Fruit fly (Drosophila melanogaster) whole organism, embryonic: ENCODE results near the gene ND-13A.

Source experiments
- Abd-B ChIP-seq: fragments of 200-800 bp; sonication (Bioruptor generic); optimal IDR thresholded peaks from 2 replicates; lab custom pipeline; 2018; ENCODE audit warnings: missing biosample characterization, mild to moderate bottlenecking, missing genetic modification characterization, moderate library complexity
- Antp ChIP-seq: fragments of 200-800 bp; sonication (Bioruptor generic); optimal IDR thresholded peaks from 3 replicates; lab custom pipeline; 2016; ENCODE audit warnings: missing biosample characterization, missing genetic modification characterization
- C15 ChIP-seq: fragments of 200-800 bp; sonication (Bioruptor generic); IDR thresholded peaks from 3 replicates; pipeline ENCODE4 v1.3.6; 2022; ENCODE audit warnings: missing biosample characterization, missing genetic modification characterization
- CG1024 ChIP-seq: fragments of 200-800 bp; sonication (Bioruptor generic); IDR thresholded peaks from 2 replicates; pipeline ENCODE4 v1.3.6; 2022; ENCODE audit warnings: missing biosample characterization, missing genetic modification characterization
- CG14965 ChIP-seq: fragments of 200-800 bp; sonication (Bioruptor generic); optimal IDR thresholded peaks from 2 replicates; lab custom pipeline; 2016; ENCODE audit warnings: missing biosample characterization, missing genetic modification characterization, borderline replicate concordance
- CG1529 ChIP-seq: fragments of 200-800 bp; sonication (Bioruptor generic); optimal IDR thresholded peaks from 3 replicates; lab custom pipeline; 2018; ENCODE audit warnings: missing biosample characterization, missing genetic modification characterization
- CG1602 ChIP-seq: fragments of 200-800 bp; sonication (Bioruptor generic); optimal IDR thresholded peaks from 3 replicates; lab custom pipeline; 2016; ENCODE audit warnings: missing biosample characterization, missing genetic modification characterization
- CG16779 ChIP-seq: fragments of 200-800 bp; sonication (Bioruptor generic); IDR thresholded peaks from 2 replicates; pipeline ENCODE4 v1.3.6; 2022; ENCODE audit warnings: missing biosample characterization, missing genetic modification characterization
- CG17361 ChIP-seq: fragments of 200-800 bp; sonication (Bioruptor generic); IDR thresholded peaks from 3 replicates; pipeline ENCODE4 v1.3.6; 2022; ENCODE audit warnings: missing biosample characterization, missing genetic modification characterization
- CG17802 ChIP-seq: fragments of 200-800 bp; sonication (Bioruptor generic); optimal IDR thresholded peaks from 2 replicates; lab custom pipeline; 2018; ENCODE audit warnings: missing biosample characterization, mild to moderate bottlenecking, missing genetic modification characterization, moderate library complexity
- CG17829 ChIP-seq: fragments of 200-800 bp; optimal IDR thresholded peaks from 2 replicates; lab custom pipeline; 2019; ENCODE audit warnings: missing biosample characterization, mild to moderate bottlenecking, missing genetic modification characterization, moderate library complexity
- CG1792 ChIP-seq: fragments of 200-800 bp; sonication (Bioruptor generic); optimal IDR thresholded peaks from 2 replicates; lab custom pipeline; 2016; ENCODE audit warnings: missing biosample characterization, missing genetic modification characterization
- CG33213 ChIP-seq: fragments of 200-800 bp; sonication (Bioruptor generic); optimal IDR thresholded peaks from 3 replicates; lab custom pipeline; 2016; ENCODE audit warnings: missing biosample characterization, missing genetic modification characterization
- CG33557 ChIP-seq: fragments of 200-800 bp; sonication (Bioruptor generic); optimal IDR thresholded peaks from 2 replicates; lab custom pipeline; 2019; ENCODE audit warnings: missing biosample characterization, mild to moderate bottlenecking, missing genetic modification characterization, moderate library complexity
- CG42726 ChIP-seq: fragments of 200-800 bp; sonication (Bioruptor generic); IDR thresholded peaks from 2 replicates; pipeline ENCODE4 v1.3.6; 2022; ENCODE audit warnings: missing biosample characterization, missing genetic modification characterization; ENCODE audit not compliant: partially characterized antibody
- CG4404 ChIP-seq: fragments of 200-800 bp; sonication (Bioruptor generic); IDR thresholded peaks from 2 replicates; pipeline ENCODE4 v1.3.6; 2022; ENCODE audit warnings: missing biosample characterization, missing genetic modification characterization
- CG4730 ChIP-seq: fragments of 200-800 bp; sonication (Bioruptor generic); IDR thresholded peaks from 2 replicates; pipeline ENCODE4 v1.3.6; 2022; ENCODE audit warnings: missing biosample characterization, missing genetic modification characterization
- CG6254 ChIP-seq: fragments of 200-800 bp; sonication (Bioruptor generic); optimal IDR thresholded peaks from 3 replicates; lab custom pipeline; 2017; ENCODE audit warnings: mild to moderate bottlenecking, missing biosample characterization, missing genetic modification reagents, missing genetic modification characterization
- CG6683 ChIP-seq: fragments of 200-800 bp; sonication (Bioruptor generic); optimal IDR thresholded peaks from 2 replicates; lab custom pipeline; 2017; ENCODE audit warnings: missing biosample characterization, mild to moderate bottlenecking, missing genetic modification characterization, missing genetic modification reagents
- CG6689 ChIP-seq: fragments of 200-800 bp; sonication (Bioruptor generic); IDR thresholded peaks from 2 replicates; pipeline ENCODE4 v1.3.6; 2022; ENCODE audit warnings: missing biosample characterization, missing genetic modification characterization
- Deaf1 ChIP-seq: fragments of 200-800 bp; optimal IDR thresholded peaks from 3 replicates; lab custom pipeline; 2019; ENCODE audit warnings: missing biosample characterization, mild to moderate bottlenecking, missing genetic modification characterization, moderate library complexity
- Doc2 ChIP-seq: fragments of 200-800 bp; sonication (Bioruptor generic); IDR thresholded peaks from 2 replicates; pipeline ENCODE4 v1.3.6; 2022; ENCODE audit warnings: missing biosample characterization, missing genetic modification characterization
- Eip74EF ChIP-seq, 2 experiments: fragments of 200-800 bp in 1 of 2; fragments of >200 bp in 1 of 2; sonication (Bioruptor generic) in 1 of 2; optimal IDR thresholded peaks; 2 replicates each; lab custom pipeline; 2017 to 2019; ENCODE audit warnings: missing biosample characterization in 2 of 2, missing genetic modification characterization in 2 of 2, mild to moderate bottlenecking in 1 of 2, moderate library complexity in 1 of 2
- H15 ChIP-seq: fragments of 200-800 bp; sonication (Bioruptor generic); IDR thresholded peaks from 3 replicates; pipeline ENCODE4 v1.3.6; 2022; ENCODE audit warnings: missing biosample characterization, missing genetic modification characterization
- H2.0 ChIP-seq: fragments of 200-800 bp; sonication (Bioruptor generic); IDR thresholded peaks from 2 replicates; pipeline ENCODE4 v1.3.6; 2022; ENCODE audit warnings: missing biosample characterization, missing genetic modification characterization
- HHEX ChIP-seq: fragments of 200-800 bp; sonication (Bioruptor generic); optimal IDR thresholded peaks from 3 replicates; lab custom pipeline; 2017; ENCODE audit warnings: missing biosample characterization, mild to moderate bottlenecking, missing genetic modification characterization, missing genetic modification reagents
- Hmx ChIP-seq: fragments of 200-800 bp; sonication (Bioruptor generic); optimal IDR thresholded peaks from 2 replicates; lab custom pipeline; 2016; ENCODE audit warnings: missing biosample characterization, missing genetic modification characterization
- Lhr ChIP-seq: fragments of 200-800 bp; sonication (Bioruptor generic); optimal IDR thresholded peaks from 3 replicates; lab custom pipeline; 2017; ENCODE audit warnings: mild to moderate bottlenecking, missing biosample characterization, missing genetic modification reagents, missing genetic modification characterization
- Max ChIP-seq: fragments of 200-800 bp; sonication (Bioruptor generic); optimal IDR thresholded peaks from 2 replicates; lab custom pipeline; 2016; ENCODE audit warnings: missing biosample characterization, mild to moderate bottlenecking, missing genetic modification characterization
- Mrtf ChIP-seq: fragments of 200-800 bp; sonication (Bioruptor generic); IDR thresholded peaks from 3 replicates; pipeline ENCODE4 v1.3.6; 2022; ENCODE audit warnings: missing biosample characterization, missing genetic modification characterization
- Ptx1 ChIP-seq: fragments of 200-800 bp; sonication (Bioruptor generic); IDR thresholded peaks from 2 replicates; pipeline ENCODE4 v1.3.6; 2022; ENCODE audit warnings: missing biosample characterization, missing genetic modification characterization
- Rfx ChIP-seq: fragments of 200-800 bp; sonication (Bioruptor generic); IDR thresholded peaks from 2 replicates; pipeline ENCODE4 v1.3.6; 2022; ENCODE audit warnings: missing biosample characterization, missing genetic modification characterization
- Rx ChIP-seq: fragments of 200-800 bp; sonication (Bioruptor generic); IDR thresholded peaks from 2 replicates; pipeline ENCODE4 v1.3.6; 2022; ENCODE audit warnings: missing biosample characterization, missing genetic modification characterization
- Usf ChIP-seq: fragments of 200-800 bp; sonication (Bioruptor generic); optimal IDR thresholded peaks from 2 replicates; lab custom pipeline; 2017; ENCODE audit warnings: missing genotype, missing biosample characterization, missing genetic modification characterization
- ac ChIP-seq: fragments of 200-800 bp; sonication (Bioruptor generic); optimal IDR thresholded peaks from 3 replicates; lab custom pipeline; 2017; ENCODE audit warnings: missing biosample characterization, mild to moderate bottlenecking, missing genetic modification characterization
- az2 ChIP-seq: fragments of 200-800 bp; sonication (Bioruptor generic); optimal IDR thresholded peaks from 3 replicates; lab custom pipeline; 2016; ENCODE audit warnings: missing biosample characterization, missing genetic modification characterization
- bbx ChIP-seq: fragments of 200-800 bp; sonication (Bioruptor generic); IDR thresholded peaks from 2 replicates; pipeline ENCODE4 v1.3.6; 2022; ENCODE audit warnings: missing biosample characterization, missing genetic modification characterization; ENCODE audit not compliant: partially characterized antibody
- br ChIP-seq: fragments of >200 bp; optimal IDR thresholded peaks from 2 replicates; lab custom pipeline; 2017
- cato ChIP-seq: fragments of 200-800 bp; sonication (Bioruptor generic); optimal IDR thresholded peaks from 2 replicates; lab custom pipeline; 2016; ENCODE audit warnings: missing biosample characterization, missing genetic modification characterization, borderline replicate concordance
- dan ChIP-seq: fragments of 200-800 bp; sonication (Bioruptor generic); IDR thresholded peaks from 2 replicates; pipeline ENCODE4 v1.3.6; 2022; ENCODE audit warnings: missing biosample characterization, missing genetic modification characterization
- eyg ChIP-seq: fragments of 200-800 bp; sonication (Bioruptor generic); optimal IDR thresholded peaks from 3 replicates; lab custom pipeline; 2016; ENCODE audit warnings: missing biosample characterization, missing genetic modification characterization
- fu2 ChIP-seq: fragments of 200-800 bp; sonication (Bioruptor generic); optimal IDR thresholded peaks from 2 replicates; lab custom pipeline; 2016; ENCODE audit warnings: missing biosample characterization, missing genetic modification characterization
- grn ChIP-seq: fragments of 200-800 bp; sonication (Bioruptor generic); optimal IDR thresholded peaks from 3 replicates; lab custom pipeline; 2017; ENCODE audit warnings: missing biosample characterization, missing genetic modification characterization
- inv ChIP-seq: fragments of 200-800 bp; sonication (Bioruptor generic); IDR thresholded peaks from 2 replicates; pipeline ENCODE4 v1.3.6; 2022; ENCODE audit warnings: missing biosample characterization, missing genetic modification characterization; ENCODE audit not compliant: partially characterized antibody
- jigr1 ChIP-seq: fragments of 200-800 bp; sonication (Bioruptor generic); IDR thresholded peaks from 3 replicates; pipeline ENCODE4 v1.3.6; 2022; ENCODE audit warnings: missing biosample characterization, missing genetic modification characterization
- kni ChIP-seq: fragments of 200-800 bp; sonication (Bioruptor generic); optimal IDR thresholded peaks from 3 replicates; lab custom pipeline; 2017; ENCODE audit warnings: mild to moderate bottlenecking, missing biosample characterization, missing genetic modification reagents, missing genetic modification characterization
- mld ChIP-seq: fragments of 200-800 bp; sonication (Bioruptor generic); IDR thresholded peaks from 3 replicates; pipeline ENCODE4 v1.3.6; 2022; ENCODE audit warnings: missing biosample characterization, missing genetic modification characterization; ENCODE audit not compliant: partially characterized antibody
- shn ChIP-seq: fragments of 200-800 bp; sonication (Bioruptor generic); optimal IDR thresholded peaks from 3 replicates; lab custom pipeline; 2016; ENCODE audit warnings: missing biosample characterization, missing genetic modification characterization
- sima ChIP-seq: fragments of 200-800 bp; sonication (Bioruptor generic); optimal IDR thresholded peaks from 2 replicates; lab custom pipeline; 2016; ENCODE audit warnings: missing biosample characterization, missing genetic modification characterization
- ssp ChIP-seq: fragments of 200-800 bp; sonication (Bioruptor generic); IDR thresholded peaks from 2 replicates; pipeline ENCODE4 v1.3.6; 2022; ENCODE audit warnings: missing biosample characterization, missing genetic modification characterization
- trh ChIP-seq: fragments of 200-800 bp; sonication (Bioruptor generic); optimal IDR thresholded peaks from 2 replicates; lab custom pipeline; 2016; ENCODE audit warnings: missing biosample characterization, missing genetic modification characterization
- tup ChIP-seq: fragments of 200-800 bp; sonication (Bioruptor generic); optimal IDR thresholded peaks from 2 replicates; lab custom pipeline; 2016; ENCODE audit warnings: missing biosample characterization, mild to moderate bottlenecking, missing genetic modification characterization, moderate library complexity

Gene ND-13A

dm6 chr2L:5054953-5055352, 45.1 kb downstream of the ND-13A start, which contains the start of the genes CG14036 and His3.3A (continued):
- TF ChIP-seq CG14965 (GFP tag; lab: Kevin White, UChicago) (no peak), CG17361 (GFP tag; lab: Robert Waterston, UW) (peak; percentile 40; the same call in 1 of the 3 replicates), CG1792 (GFP tag; lab: Kevin White, UChicago) (no peak), tup (GFP tag; lab: Kevin White, UChicago) (no peak), Max (no peak), mld (GFP tag; lab: Robert Waterston, UW) (0 out of 3 replicates have a peak, but pooled peaks have one; percentile 41), HHEX (GFP tag; lab: Kevin White, UChicago) (peak; percentile 24), CG4404 (no peak), shn (GFP tag; lab: Kevin White, UChicago) (peak; percentile 21), Usf (GFP tag; lab: Kevin White, UChicago) (no peak), CG17802 (tag; lab: Kevin White, UChicago) (peak; percentile 6), trh (no peak), Abd-B (GFP tag; lab: Kevin White, UChicago) (no peak), sima (GFP tag; lab: Kevin White, UChicago) (no peak), H2.0 (GFP tag; lab: Robert Waterston, UW) (no peak), CG33213 (GFP tag; lab: Kevin White, UChicago) (no peak), H15 (GFP tag; lab: Robert Waterston, UW) (no peak), Antp (GFP tag; lab: Kevin White, UChicago) (no peak), CG6683 (GFP tag; lab: Kevin White, UChicago) (no peak), jigr1 (GFP tag; lab: Robert Waterston, UW) (no peak), Hmx (no peak), CG33557 (no peak), CG17829 (peak; percentile 56), CG6689 (GFP tag; lab: Robert Waterston, UW) (no peak), inv (GFP tag; lab: Robert Waterston, UW) (peak; percentile 43; the same call in 1 of the 2 replicates), CG42726 (GFP tag; lab: Robert Waterston, UW) (peak; percentile 59; the same call in 1 of the 2 replicates), fu2 (GFP tag; lab: Kevin White, UChicago) (no peak), Doc2 (GFP tag; lab: Robert Waterston, UW) (no peak), cato (no peak), CG16779 (GFP tag; lab: Robert Waterston, UW) (no peak), Mrtf (GFP tag; lab: Robert Waterston, UW) (no peak), CG1529 (GFP tag; lab: Kevin White, UChicago) (no peak), kni (GFP tag; lab: Kevin White, UChicago) (no peak), Eip74EF (GFP tag; optimal IDR thresholded peaks at IDR 0.05; lab: Kevin White, UChicago) (no peak), Deaf1 (tag; lab: Kevin White, UChicago) (no peak), CG6254 (GFP tag; lab: Kevin White, UChicago) (no peak), bbx (peak; percentile 60), br (lab: Kevin White, UChicago) (no peak), Ptx1 (no peak), CG1602 (GFP tag; lab: Kevin White, UChicago) (no peak), Rx (no peak), Rfx (GFP tag; lab: Robert Waterston, UW) (peak; percentile 42), ssp (peak; percentile 74), eyg (GFP tag; lab: Kevin White, UChicago) (no peak), grn (no peak), C15 (GFP tag; lab: Robert Waterston, UW) (no peak), Lhr (GFP tag; lab: Kevin White, UChicago) (no peak), ac (GFP tag; lab: Kevin White, UChicago) (no peak), CG1024 (GFP tag; lab: Robert Waterston, UW) (no peak; the same call in none of the 2 replicates), CG4730 (GFP tag; lab: Robert Waterston, UW) (no peak), dan (GFP tag; lab: Robert Waterston, UW) (no peak), az2 (no peak)
